Worm (Caenorhabditis elegans) whole organism, young adult: ENCODE data around the gene ubc-17.
A peak's percentile ranks its signal among the peaks of the same experiment; 100 is the strongest.

Experiments used
- B0019.2 ChIP-seq: fragments of 200-800 bp; sonication (Bioruptor generic); conservative IDR thresholded peaks from 2 replicates; pipeline ENCODE4 v1.3.6; 2022; ENCODE audit warnings: missing genetic modification reagents, missing genetic modification characterization, missing compliant biosample characterization
- C17E4.6 ChIP-seq: fragments of 200-800 bp; sonication (Bioruptor generic); IDR thresholded peaks from 2 replicates; pipeline ENCODE4 v1.3.6; 2022; ENCODE audit warnings: missing genetic modification reagents, missing genetic modification characterization, missing compliant biosample characterization
- F22D6.2 ChIP-seq: sonication (generic microtip); optimal IDR thresholded peaks from 2 replicates; lab custom pipeline; 2016; ENCODE audit warnings: mild to moderate bottlenecking, missing genetic modification characterization, missing compliant biosample characterization
- F37B4.10 ChIP-seq: fragments of 200-800 bp; sonication (Bioruptor generic); IDR thresholded peaks from 2 replicates; pipeline ENCODE4 v1.3.6; 2022; ENCODE audit warnings: missing genetic modification characterization, missing compliant biosample characterization
- F39B2.1 ChIP-seq: fragments of 200-800 bp; sonication (Bioruptor generic); IDR thresholded peaks from 2 replicates; pipeline ENCODE4 v1.3.6; 2022; ENCODE audit warnings: missing genetic modification reagents, missing genetic modification characterization, missing compliant biosample characterization
- F55B11.4 ChIP-seq: sonication (generic microtip); optimal IDR thresholded peaks from 2 replicates; lab custom pipeline; 2016; ENCODE audit warnings: missing compliant biosample characterization, missing genetic modification characterization, borderline replicate concordance; ENCODE audit not compliant: insufficient read depth
- K11D2.4 ChIP-seq: fragments of 200-800 bp; sonication (Bioruptor generic); IDR thresholded peaks from 2 replicates; pipeline ENCODE4 v1.3.6; 2022; ENCODE audit warnings: missing genetic modification reagents, missing genetic modification characterization, missing compliant biosample characterization
- Y53F4B.3 ChIP-seq: fragments of 200-800 bp; sonication (Bioruptor generic); IDR thresholded peaks from 2 replicates; pipeline ENCODE4 v1.3.6; 2022; ENCODE audit warnings: missing genetic modification reagents, missing genetic modification characterization, missing compliant biosample characterization
- Y56A3A.18 ChIP-seq: fragments of 200-800 bp; sonication (Bioruptor generic); IDR thresholded peaks from 2 replicates; pipeline ENCODE4 v1.3.6; 2022; ENCODE audit warnings: missing genetic modification reagents, missing genetic modification characterization, missing compliant biosample characterization
- Y95B8A.8 ChIP-seq: fragments of 200-800 bp; sonication (Bioruptor generic); IDR thresholded peaks from 2 replicates; pipeline ENCODE4 v1.3.6; 2022; ENCODE audit warnings: missing genetic modification reagents, missing genetic modification characterization, missing compliant biosample characterization
- aptf-3 ChIP-seq: fragments of 200-800 bp; sonication (Bioruptor generic); IDR thresholded peaks from 2 replicates; pipeline ENCODE4 v1.3.6; 2022; ENCODE audit warnings: missing genetic modification characterization, missing compliant biosample characterization
- athp-1 ChIP-seq: sonication (generic microtip); optimal IDR thresholded peaks from 2 replicates; lab custom pipeline; 2017; ENCODE audit warnings: mild to moderate bottlenecking, missing genetic modification characterization, missing compliant biosample characterization
- attf-3 ChIP-seq: fragments of 200-800 bp; sonication (Bioruptor generic); conservative IDR thresholded peaks from 2 replicates; pipeline ENCODE4 v1.3.6; 2022; ENCODE audit warnings: missing genetic modification reagents, missing genetic modification characterization, missing compliant biosample characterization
- attf-6 ChIP-seq: fragments of 200-800 bp; sonication (Bioruptor generic); IDR thresholded peaks from 2 replicates; pipeline ENCODE4 v1.3.6; 2022; ENCODE audit warnings: missing genetic modification reagents, missing genetic modification characterization, missing compliant biosample characterization
- ccch-3 ChIP-seq: fragments of 200-800 bp; sonication (Bioruptor generic); optimal IDR thresholded peaks from 2 replicates; lab custom pipeline; 2018; ENCODE audit warnings: mild to moderate bottlenecking, missing genetic modification characterization, missing compliant biosample characterization
- cebp-1 ChIP-seq, 2 experiments: fragments of 200-800 bp in 1 of 2; sonication (Bioruptor generic) in 1 of 2; sonication (generic microtip) in 1 of 2; IDR thresholded peaks in 1 of 2; optimal IDR thresholded peaks in 1 of 2; 2 replicates each; pipeline versions ENCODE4 v1.3.6 to Lab custom; 2017 to 2022; ENCODE audit warnings: missing compliant biosample characterization in 2 of 2, missing genetic modification characterization in 2 of 2, mild to moderate bottlenecking in 1 of 2, missing genetic modification reagents in 1 of 2, moderate library complexity in 1 of 2
- ceh-100 ChIP-seq: fragments of 200-800 bp; sonication (Bioruptor generic); IDR thresholded peaks from 2 replicates; pipeline ENCODE4 v1.3.6; 2022; ENCODE audit warnings: missing genetic modification reagents, missing genetic modification characterization, missing compliant biosample characterization
- ceh-58 ChIP-seq: fragments of 200-800 bp; sonication (Bioruptor generic); IDR thresholded peaks from 2 replicates; pipeline ENCODE4 v1.3.6; 2022; ENCODE audit warnings: missing genetic modification characterization, missing compliant biosample characterization
- chd-7 ChIP-seq: sonication (generic microtip); optimal IDR thresholded peaks from 2 replicates; lab custom pipeline; 2016; ENCODE audit warnings: mild to moderate bottlenecking, missing genetic modification characterization, moderate library complexity, missing compliant biosample characterization
- die-1 ChIP-seq: sonication (generic microtip); optimal IDR thresholded peaks from 2 replicates; lab custom pipeline; 2016; ENCODE audit warnings: missing genotype, mild to moderate bottlenecking, missing genetic modification characterization, missing compliant biosample characterization
- egrh-3 ChIP-seq: fragments of 200-800 bp; sonication (Bioruptor generic); IDR thresholded peaks from 2 replicates; pipeline ENCODE4 v1.3.6; 2022; ENCODE audit warnings: missing genetic modification reagents, missing genetic modification characterization, missing compliant biosample characterization
- fkh-3 ChIP-seq: sonication (generic microtip); optimal IDR thresholded peaks from 2 replicates; lab custom pipeline; 2016; ENCODE audit warnings: mild to moderate bottlenecking, missing genetic modification characterization, missing compliant biosample characterization
- hlh-26 ChIP-seq: fragments of 200-800 bp; sonication (Bioruptor generic); conservative IDR thresholded peaks from 2 replicates; pipeline ENCODE4 v1.3.6; 2022; ENCODE audit warnings: missing genetic modification reagents, missing genetic modification characterization, missing compliant biosample characterization
- hmg-20 ChIP-seq: fragments of 200-800 bp; sonication (Bioruptor generic); IDR thresholded peaks from 2 replicates; pipeline ENCODE4 v1.3.6; 2022; ENCODE audit warnings: missing genetic modification reagents, missing genetic modification characterization, missing compliant biosample characterization
- lag-1 ChIP-seq: fragments of 200-800 bp; sonication (Bioruptor generic); IDR thresholded peaks from 2 replicates; pipeline ENCODE4 v1.3.6; 2022; ENCODE audit warnings: missing genetic modification reagents, missing genetic modification characterization, missing compliant biosample characterization
- let-607 ChIP-seq, 2 experiments: fragments of 200-800 bp in 1 of 2; sonication (Bioruptor generic) in 1 of 2; sonication (generic microtip) in 1 of 2; optimal IDR thresholded peaks; 2 replicates each; lab custom pipeline; 2016 to 2018; ENCODE audit warnings: mild to moderate bottlenecking in 2 of 2, missing compliant biosample characterization in 2 of 2, missing genetic modification characterization in 2 of 2, moderate library complexity in 2 of 2, missing genotype in 1 of 2
- lin-35 ChIP-seq, 3 experiments: fragments of 150-350 bp in 2 of 3; sonication (generic microtip) in 1 of 3; optimal IDR thresholded peaks; 2 replicates each; lab custom pipeline; 2014 to 2018; ENCODE audit warnings: missing biosample characterization in 3 of 3, missing genetic modification characterization in 3 of 3, missing genetic modification reagents in 3 of 3
- lir-1 ChIP-seq: fragments of 200-800 bp; sonication (Bioruptor generic); conservative IDR thresholded peaks from 2 replicates; pipeline ENCODE4 v1.3.6; 2022; ENCODE audit warnings: missing genetic modification reagents, missing genetic modification characterization, missing compliant biosample characterization
- lsy-27 ChIP-seq: sonication (generic microtip); optimal IDR thresholded peaks from 2 replicates; lab custom pipeline; 2017; ENCODE audit warnings: missing genetic modification characterization, mild to moderate bottlenecking, missing compliant biosample characterization, antibody characterized with exemption, missing genotype, borderline replicate concordance; ENCODE audit not compliant: insufficient read depth
- madf-10 ChIP-seq: sonication (generic microtip); optimal IDR thresholded peaks from 2 replicates; lab custom pipeline; 2016; ENCODE audit warnings: mild to moderate bottlenecking, missing genetic modification characterization, missing compliant biosample characterization
- nfyb-1 ChIP-seq: fragments of 200-800 bp; sonication (Bioruptor generic); IDR thresholded peaks from 2 replicates; pipeline ENCODE4 v1.3.6; 2022; ENCODE audit warnings: missing genetic modification reagents, missing genetic modification characterization, missing compliant biosample characterization
- nhr-179 ChIP-seq: sonication (generic microtip); optimal IDR thresholded peaks from 2 replicates; lab custom pipeline; 2016; ENCODE audit warnings: mild to moderate bottlenecking, missing genetic modification characterization, missing compliant biosample characterization
- nhr-27 ChIP-seq: fragments of 200-800 bp; sonication (Bioruptor generic); optimal IDR thresholded peaks from 2 replicates; lab custom pipeline; 2018; ENCODE audit warnings: mild to moderate bottlenecking, missing genetic modification characterization, moderate library complexity, missing compliant biosample characterization
- nhr-90 ChIP-seq: sonication (generic microtip); optimal IDR thresholded peaks from 2 replicates; lab custom pipeline; 2016; ENCODE audit warnings: missing genotype, mild to moderate bottlenecking, missing genetic modification characterization, missing compliant biosample characterization
- repo-1 ChIP-seq: sonication (generic microtip); optimal IDR thresholded peaks from 2 replicates; lab custom pipeline; 2017; ENCODE audit warnings: mild to moderate bottlenecking, missing genetic modification characterization, missing compliant biosample characterization
- rpc-1 ChIP-seq, 2 experiments: fragments of 150-350 bp in 1 of 2; sonication (generic microtip) in 1 of 2; optimal IDR thresholded peaks; 2 replicates each; lab custom pipeline; 2014 to 2018; ENCODE audit warnings: missing biosample characterization in 1 of 2, missing genetic modification characterization in 1 of 2, missing genetic modification reagents in 1 of 2, missing genotype in 1 of 2
- snpc-3.4 ChIP-seq: sonication (generic microtip); optimal IDR thresholded peaks from 2 replicates; lab custom pipeline; 2017; ENCODE audit warnings: missing genetic modification characterization, mild to moderate bottlenecking, missing compliant biosample characterization, antibody characterized with exemption, moderate library complexity, missing genotype, missing genetic modification reagents
- snpc-4 ChIP-seq, 5 experiments: fragments of 150-350 bp in 1 of 5; sonication (generic microtip) in 4 of 5; optimal IDR thresholded peaks; 2 replicates each; lab custom pipeline; 2014 to 2018; ENCODE audit warnings: missing genetic modification characterization in 5 of 5, missing biosample characterization in 3 of 5, antibody characterized with exemption in 2 of 5, mild to moderate bottlenecking in 2 of 5, missing compliant biosample characterization in 2 of 5, missing genotype in 2 of 5, moderate library complexity in 2 of 5, missing genetic modification reagents in 1 of 5
- somi-1 ChIP-seq: fragments of 200-800 bp; sonication (Bioruptor generic); optimal IDR thresholded peaks from 2 replicates; lab custom pipeline; 2018; ENCODE audit warnings: mild to moderate bottlenecking, missing genetic modification characterization, missing compliant biosample characterization
- tbx-9 ChIP-seq: sonication (generic microtip); optimal IDR thresholded peaks from 2 replicates; lab custom pipeline; 2016; ENCODE audit warnings: borderline replicate concordance, missing genetic modification characterization, inconsistent platforms, missing compliant biosample characterization
- xnd-1 ChIP-seq: sonication (generic microtip); optimal IDR thresholded peaks from 2 replicates; lab custom pipeline; 2016; ENCODE audit warnings: missing genotype, missing genetic modification reagents, missing genetic modification characterization, missing compliant biosample characterization
- zim-3 ChIP-seq: sonication (generic microtip); optimal IDR thresholded peaks from 2 replicates; lab custom pipeline; 2017; ENCODE audit warnings: mild to moderate bottlenecking, missing genetic modification characterization, moderate library complexity, missing compliant biosample characterization
- ztf-18 ChIP-seq: sonication (generic microtip); optimal IDR thresholded peaks from 2 replicates; lab custom pipeline; 2016; ENCODE audit warnings: missing genotype, mild to moderate bottlenecking, missing genetic modification characterization, missing compliant biosample characterization
- ztf-26 ChIP-seq: sonication (generic microtip); optimal IDR thresholded peaks from 2 replicates; lab custom pipeline; 2017; ENCODE audit warnings: missing genetic modification characterization, missing compliant biosample characterization
- ztf-28 ChIP-seq: fragments of 200-800 bp; sonication (Bioruptor generic); IDR thresholded peaks from 2 replicates; pipeline ENCODE4 v1.3.6; 2022; ENCODE audit warnings: missing genetic modification reagents, missing genetic modification characterization, missing compliant biosample characterization
- ztf-6 ChIP-seq: fragments of 200-800 bp; sonication (Bioruptor generic); IDR thresholded peaks from 2 replicates; pipeline ENCODE4 v1.3.6; 2022; ENCODE audit warnings: missing genetic modification reagents, missing genetic modification characterization, missing compliant biosample characterization

Gene ubc-17

DNA sequence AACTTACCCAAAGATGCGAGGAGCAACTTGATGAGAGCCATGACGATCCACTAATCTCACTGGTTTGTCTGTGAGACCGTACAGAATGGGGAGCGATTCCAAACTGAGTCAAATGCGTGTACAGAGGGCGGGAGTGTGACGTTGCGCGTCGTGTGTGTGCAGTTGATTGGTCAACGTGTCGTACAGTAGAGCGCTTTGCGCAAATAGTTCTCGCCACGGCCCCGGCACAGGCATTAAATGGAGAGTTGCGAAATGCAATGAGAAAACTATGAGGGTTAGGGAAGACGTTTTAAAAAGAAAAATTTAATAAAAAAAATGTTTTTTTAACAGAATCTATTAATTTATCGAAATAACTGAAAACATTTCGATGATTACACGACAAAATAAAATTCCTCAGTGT, 18.0 kb downstream of the ubc-17 start, which contains the start of gene pdi-6:
pdi-6 (minus strand) TSS at position 164 of the 400 bp plus-strand sequence.
- peak; percentile 38 for TF ChIP-seq F22D6.2 (tag; lab: Kevin White, UChicago)
- TF ChIP-seq ccch-3 (GFP tag; lab: Kevin White, UChicago): peak; percentile 16
- TF ChIP-seq Y95B8A.8 (GFP tag; lab: Robert Waterston, UW): no peak
- no peak for TF ChIP-seq ztf-26 (tag; lab: Kevin White, UChicago)
- no peak for TF ChIP-seq snpc-3.4 (tag; lab: Kevin White, UChicago)
- TF ChIP-seq somi-1 (GFP tag; lab: Kevin White, UChicago): peak; percentile 50
- TF ChIP-seq Y53F4B.3: no peak
- TF ChIP-seq snpc-4 (GFP tag; optimal IDR thresholded peaks at IDR 0.05; lab: Kevin White, UChicago): no peak
- TF ChIP-seq snpc-4 (tag; optimal IDR thresholded peaks at IDR 0.05; lab: Kevin White, UChicago): peak in 1 of 4 experiments; percentile 64
- TF ChIP-seq zim-3 (tag; lab: Kevin White, UChicago): no peak
- TF ChIP-seq lin-35 (GFP tag; optimal IDR thresholded peaks at IDR 0.05; lab: Kevin White, UChicago): no peak
- TF ChIP-seq F39B2.1 (GFP tag; lab: Robert Waterston, UW): no peak
- TF ChIP-seq rpc-1 (optimal IDR thresholded peaks at IDR 0.05; lab: Kevin White, UChicago): no peak
- no peak for TF ChIP-seq rpc-1 (tag; optimal IDR thresholded peaks at IDR 0.05; lab: Kevin White, UChicago)
- TF ChIP-seq nhr-179 (tag; lab: Kevin White, UChicago): no peak
- 0 out of 2 replicates have a peak, but pooled peaks have one; percentile 52 for TF ChIP-seq ztf-28 (GFP tag; lab: Robert Waterston, UW)
- 0 out of 2 replicates have a peak, but pooled peaks have one; percentile 4 for TF ChIP-seq hmg-20
- TF ChIP-seq B0019.2 (GFP tag; lab: Robert Waterston, UW): no peak
- no peak for TF ChIP-seq die-1 (tag; lab: Kevin White, UChicago)
- TF ChIP-seq cebp-1 (GFP tag; IDR thresholded peaks at IDR 0.05; lab: Robert Waterston, UW): peak; percentile 98
- peak; percentile 99 for TF ChIP-seq cebp-1 (tag; optimal IDR thresholded peaks at IDR 0.05; lab: Kevin White, UChicago)
- TF ChIP-seq tbx-9 (tag; lab: Kevin White, UChicago): no peak
- TF ChIP-seq nhr-27 (tag; lab: Kevin White, UChicago): no peak
- TF ChIP-seq F37B4.10 (GFP tag; lab: Robert Waterston, UW): no peak
- TF ChIP-seq chd-7 (tag; lab: Kevin White, UChicago): peak; percentile 23
- TF ChIP-seq ceh-100: no peak
- TF ChIP-seq xnd-1 (tag; lab: Kevin White, UChicago): no peak
- TF ChIP-seq lir-1 (GFP tag; lab: Robert Waterston, UW): no peak
- TF ChIP-seq Y56A3A.18 (GFP tag; lab: Robert Waterston, UW): peak; percentile 53; the same call in 1 of the 2 replicates
- TF ChIP-seq let-607 (tag; optimal IDR thresholded peaks at IDR 0.05; lab: Kevin White, UChicago): peak; percentile 95
- TF ChIP-seq athp-1: no peak
- peak; percentile 25; the same call in 1 of the 2 replicates for TF ChIP-seq ztf-6 (GFP tag; lab: Robert Waterston, UW)
- TF ChIP-seq ceh-58 (GFP tag; lab: Robert Waterston, UW): no peak
- TF ChIP-seq nhr-90: peak; percentile 43
- TF ChIP-seq aptf-3: no peak
- TF ChIP-seq attf-3 (GFP tag; lab: Robert Waterston, UW): 0 out of 2 replicates have a peak, but pooled peaks have one; percentile 10
- no peak for TF ChIP-seq repo-1 (tag; lab: Kevin White, UChicago)
- no peak for TF ChIP-seq attf-6
- TF ChIP-seq lsy-27 (tag; lab: Kevin White, UChicago): no peak
- peak; percentile 84 for TF ChIP-seq K11D2.4 (GFP tag; lab: Robert Waterston, UW)
- TF ChIP-seq madf-10: peak; percentile 73
- TF ChIP-seq ztf-18 (tag; lab: Kevin White, UChicago): peak; percentile 65
- no peak for TF ChIP-seq C17E4.6 (GFP tag; lab: Robert Waterston, UW)
- peak; percentile 45; the same call in 1 of the 2 replicates for TF ChIP-seq egrh-3
- TF ChIP-seq F55B11.4: no peak
- TF ChIP-seq lag-1 (GFP tag; lab: Robert Waterston, UW): no peak
- TF ChIP-seq hlh-26 (GFP tag; lab: Robert Waterston, UW): no peak
- TF ChIP-seq nfyb-1 (GFP tag; lab: Robert Waterston, UW): peak; percentile 100
- no peak for TF ChIP-seq fkh-3 (tag; lab: Kevin White, UChicago)
